Fruit fly (Drosophila melanogaster) S2 (cell line): ENCODE data around the gene CG8461.

Experiments
- CG8478 ChIP-seq: fragments of >200 bp; optimal IDR thresholded peaks from 2 replicates; lab custom pipeline; 2018
- CTCF ChIP-seq, 2 experiments: fragments of >200 bp; optimal IDR thresholded peaks; 2 replicates each; lab custom pipeline; 2018

CG8461 gene

dm6 chr3R:14513420-14513819 is at the start of gene CG8461:
TSS of gene CG8461 (minus strand) at chr3R:14513637.
- TF ChIP-seq CG8478 (lab: Kevin White, UChicago) (no peak), CTCF (optimal IDR thresholded peaks at IDR 0.05; lab: Kevin White, UChicago) (no peak)

dm6 chr3R:14562040-14562439 is 48.6 kb upstream of the CG8461 start, which contains the start of gene CG14851:
TSS of gene CG14851 (plus strand) at chr3R:14562340.
- TF ChIP-seq CG8478 (lab: Kevin White, UChicago) (no peak), CTCF (optimal IDR thresholded peaks at IDR 0.05; lab: Kevin White, UChicago) (no peak)

dm6 chr3R:14560635-14561034 is 47.2 kb upstream of the CG8461 start, which contains the start of gene Jig:
TSS of gene Jig (plus strand) at chr3R:14560935.
- TF ChIP-seq CG8478 (lab: Kevin White, UChicago), result no peak
- TF ChIP-seq CTCF (optimal IDR thresholded peaks at IDR 0.05; lab: Kevin White, UChicago), result no peak

dm6 chr3R:14559954-14560353 is 46.5 kb upstream of the CG8461 start, which contains the start of gene CG14854:
TSS of gene CG14854 (minus strand) at chr3R:14560054.
- TF ChIP-seq CG8478 (lab: Kevin White, UChicago), result no peak
- no peak for TF ChIP-seq CTCF (optimal IDR thresholded peaks at IDR 0.05; lab: Kevin White, UChicago)

dm6 chr3R:14558383-14558883 is 45.0 kb upstream of the CG8461 start:
- TF ChIP-seq CG8478 (lab: Kevin White, UChicago) (no peak), CTCF (optimal IDR thresholded peaks at IDR 0.05; lab: Kevin White, UChicago) (no peak)

- TF ChIP-seq CTCF (optimal IDR thresholded peaks at IDR 0.05; lab: Kevin White, UChicago) (no peak), CG8478 (lab: Kevin White, UChicago) (no peak)
These were observed 44.3 kb upstream of the CG8461 start, which contains the start of gene Pde6 for dm6 chr3R:14557480-14558354. TSS of gene Pde6 (minus strand) at chr3R:14558304.

dm6 chr3R:14555021-14555420 is 41.6 kb upstream of the CG8461 start:
- no peak for TF ChIP-seq CG8478 (lab: Kevin White, UChicago)
- no peak for TF ChIP-seq CTCF (optimal IDR thresholded peaks at IDR 0.05; lab: Kevin White, UChicago)

dm6 chr3R:14548752-14549151 is 35.3 kb upstream of the CG8461 start:
- TF ChIP-seq CTCF (optimal IDR thresholded peaks at IDR 0.05; lab: Kevin White, UChicago) (no peak), CG8478 (lab: Kevin White, UChicago) (no peak)

- TF ChIP-seq CG8478 (lab: Kevin White, UChicago) (no peak), CTCF (optimal IDR thresholded peaks at IDR 0.05; lab: Kevin White, UChicago) (no peak)
These were observed 28.6 kb upstream of the CG8461 start for dm6 chr3R:14542038-14542437.

- TF ChIP-seq CTCF (optimal IDR thresholded peaks at IDR 0.05; lab: Kevin White, UChicago), result no peak
- no peak for TF ChIP-seq CG8478 (lab: Kevin White, UChicago)
These were observed 13.2 kb upstream of the CG8461 start for dm6 chr3R:14526657-14527056.

dm6 chr3R:14520749-14521148 is 7.3 kb upstream of the CG8461 start, which contains the start of gene Cyp313a1:
TSS of gene Cyp313a1 (plus strand) at chr3R:14521049.
- TF ChIP-seq CG8478 (lab: Kevin White, UChicago) (no peak), CTCF (optimal IDR thresholded peaks at IDR 0.05; lab: Kevin White, UChicago) (no peak)

dm6 chr3R:14516742-14517141 is 3.3 kb upstream of the CG8461 start, which contains the start of gene CG34273:
TSS of gene CG34273 (plus strand) at chr3R:14517042.
- TF ChIP-seq CTCF (optimal IDR thresholded peaks at IDR 0.05; lab: Kevin White, UChicago), result no peak
- no peak for TF ChIP-seq CG8478 (lab: Kevin White, UChicago)

dm6 chr3R:14511123-14511908 is 2.1 kb downstream of the CG8461 start, which contains the start of the genes HtrA2 and mRpL11:
TSS of gene HtrA2 (minus strand) at chr3R:14511712.
TSS of gene mRpL11 (plus strand) at chr3R:14511838.
- TF ChIP-seq CTCF (optimal IDR thresholded peaks at IDR 0.05; lab: Kevin White, UChicago), result peak; percentile 7 to 16
- no peak for TF ChIP-seq CG8478 (lab: Kevin White, UChicago)

dm6 chr3R:14505120-14505519 is 8.3 kb downstream of the CG8461 start:
- no peak for TF ChIP-seq CTCF (optimal IDR thresholded peaks at IDR 0.05; lab: Kevin White, UChicago)
- TF ChIP-seq CG8478 (lab: Kevin White, UChicago), result no peak
